Fruit fly (Drosophila melanogaster) whole organism, embryonic: ENCODE measurements around the gene CG34284.

Source experiments
- CG11560 ChIP-seq: fragments of 200-800 bp; sonication (Bioruptor generic); IDR thresholded peaks from 3 replicates; pipeline ENCODE4 v1.3.6; 2022; ENCODE audit warnings: missing biosample characterization, missing genetic modification characterization
- CG14441 ChIP-seq: fragments of 200-800 bp; sonication (Bioruptor generic); IDR thresholded peaks from 2 replicates; pipeline ENCODE4 v1.3.6; 2022; ENCODE audit warnings: missing biosample characterization, missing genetic modification characterization
- CG15011 ChIP-seq: fragments of 200-800 bp; sonication (Bioruptor generic); optimal IDR thresholded peaks from 3 replicates; lab custom pipeline; 2018; ENCODE audit warnings: missing biosample characterization, mild to moderate bottlenecking, missing genetic modification characterization
- CG15601 ChIP-seq: fragments of 200-800 bp; sonication (Bioruptor generic); optimal IDR thresholded peaks from 3 replicates; lab custom pipeline; 2019; ENCODE audit warnings: missing biosample characterization, mild to moderate bottlenecking, missing genetic modification characterization, moderate library complexity
- CG16863 ChIP-seq: fragments of 200-800 bp; sonication (Bioruptor generic); optimal IDR thresholded peaks from 3 replicates; lab custom pipeline; 2016; ENCODE audit warnings: missing biosample characterization, missing genetic modification characterization
- CG17802 ChIP-seq: fragments of 200-800 bp; sonication (Bioruptor generic); optimal IDR thresholded peaks from 2 replicates; lab custom pipeline; 2018; ENCODE audit warnings: missing biosample characterization, mild to moderate bottlenecking, missing genetic modification characterization, moderate library complexity
- CG2116 ChIP-seq: fragments of 200-800 bp; sonication (Bioruptor generic); optimal IDR thresholded peaks from 3 replicates; lab custom pipeline; 2018; ENCODE audit warnings: missing biosample characterization, mild to moderate bottlenecking, missing genetic modification characterization
- CG2199 ChIP-seq: fragments of 200-800 bp; sonication (Bioruptor generic); IDR thresholded peaks from 3 replicates; pipeline ENCODE4 v1.3.6; 2022; ENCODE audit warnings: missing biosample characterization, missing genetic modification characterization
- CG31388 ChIP-seq: fragments of 200-800 bp; sonication (Bioruptor generic); optimal IDR thresholded peaks from 2 replicates; lab custom pipeline; 2016; ENCODE audit warnings: missing biosample characterization, missing genetic modification characterization
- CG31441 ChIP-seq: fragments of 200-800 bp; sonication (Bioruptor generic); IDR thresholded peaks from 2 replicates; pipeline ENCODE4 v1.3.6; 2022; ENCODE audit warnings: missing biosample characterization, missing genetic modification characterization
- CG32532 ChIP-seq: fragments of 200-800 bp; sonication (Bioruptor generic); IDR thresholded peaks from 2 replicates; pipeline ENCODE4 v1.3.6; 2022; ENCODE audit warnings: missing biosample characterization, missing genetic modification characterization
- CG32767 ChIP-seq: fragments of 200-800 bp; sonication (Bioruptor generic); IDR thresholded peaks from 2 replicates; pipeline ENCODE4 v1.3.6; 2022; ENCODE audit warnings: missing biosample characterization, missing genetic modification characterization
- CG34224 ChIP-seq: fragments of 200-800 bp; sonication (Bioruptor generic); IDR thresholded peaks from 3 replicates; pipeline ENCODE4 v1.3.6; 2022; ENCODE audit warnings: missing biosample characterization, missing genetic modification characterization; ENCODE audit not compliant: partially characterized antibody
- CG42726 ChIP-seq: fragments of 200-800 bp; sonication (Bioruptor generic); IDR thresholded peaks from 2 replicates; pipeline ENCODE4 v1.3.6; 2022; ENCODE audit warnings: missing biosample characterization, missing genetic modification characterization; ENCODE audit not compliant: partially characterized antibody
- CG4282 ChIP-seq: fragments of 200-800 bp; sonication (Bioruptor generic); optimal IDR thresholded peaks from 2 replicates; lab custom pipeline; 2016; ENCODE audit warnings: missing biosample characterization, missing genetic modification characterization
- CG4360 ChIP-seq: fragments of 200-800 bp; sonication (Bioruptor generic); IDR thresholded peaks from 2 replicates; pipeline ENCODE4 v1.3.6; 2022; ENCODE audit warnings: missing biosample characterization, missing genetic modification characterization
- CG5180 ChIP-seq: fragments of 200-800 bp; sonication (Bioruptor generic); optimal IDR thresholded peaks from 3 replicates; lab custom pipeline; 2017; ENCODE audit warnings: missing biosample characterization, missing genetic modification characterization, mild to moderate bottlenecking, moderate library complexity, missing genetic modification reagents
- CG7556 ChIP-seq: fragments of 200-800 bp; sonication (Bioruptor generic); optimal IDR thresholded peaks from 2 replicates; lab custom pipeline; 2017; ENCODE audit warnings: missing biosample characterization, mild to moderate bottlenecking, missing genetic modification characterization
- CG7928 ChIP-seq: fragments of 200-800 bp; sonication (Bioruptor generic); optimal IDR thresholded peaks from 2 replicates; lab custom pipeline; 2017; ENCODE audit warnings: missing biosample characterization, mild to moderate bottlenecking, missing genetic modification characterization
- CG9876 ChIP-seq: fragments of 200-800 bp; sonication (Bioruptor generic); optimal IDR thresholded peaks from 2 replicates; lab custom pipeline; 2016; ENCODE audit warnings: missing biosample characterization, missing genetic modification characterization
- CTCF ChIP-seq: fragments of 200-800 bp; sonication (Bioruptor generic); optimal IDR thresholded peaks from 2 replicates; lab custom pipeline; 2017; ENCODE audit warnings: missing biosample characterization, mild to moderate bottlenecking, missing genetic modification characterization, moderate library complexity
- Camta ChIP-seq: fragments of 200-800 bp; sonication (Bioruptor generic); optimal IDR thresholded peaks from 2 replicates; lab custom pipeline; 2016; ENCODE audit warnings: missing biosample characterization, missing genetic modification characterization
- CkIIα-i1 ChIP-seq: fragments of 200-800 bp; sonication (Bioruptor generic); IDR thresholded peaks from 2 replicates; pipeline ENCODE4 v1.3.6; 2022; ENCODE audit warnings: missing biosample characterization, missing genetic modification characterization
- Dek ChIP-seq: fragments of 200-800 bp; sonication (Bioruptor generic); optimal IDR thresholded peaks from 3 replicates; lab custom pipeline; 2019; ENCODE audit warnings: missing biosample characterization, mild to moderate bottlenecking, missing genetic modification characterization, moderate library complexity
- Ets65A ChIP-seq: fragments of 200-800 bp; sonication (Bioruptor generic); peaks from one replicate; lab custom pipeline; 2016; ENCODE audit warnings: missing biosample characterization, missing genetic modification characterization
- Hsf ChIP-seq: fragments of 200-800 bp; sonication (Bioruptor generic); optimal IDR thresholded peaks from 3 replicates; lab custom pipeline; 2016; ENCODE audit warnings: missing biosample characterization, missing genetic modification characterization
- Max ChIP-seq: fragments of 200-800 bp; sonication (Bioruptor generic); optimal IDR thresholded peaks from 2 replicates; lab custom pipeline; 2016; ENCODE audit warnings: missing biosample characterization, mild to moderate bottlenecking, missing genetic modification characterization
- Myb ChIP-seq: fragments of 200-800 bp; sonication (Bioruptor generic); optimal IDR thresholded peaks from 2 replicates; lab custom pipeline; 2016; ENCODE audit warnings: missing biosample characterization, missing genetic modification characterization
- NC2α ChIP-seq: fragments of 200-800 bp; sonication (Bioruptor generic); optimal IDR thresholded peaks from 2 replicates; lab custom pipeline; 2016; ENCODE audit warnings: missing biosample characterization, missing genetic modification characterization
- Nf-YA ChIP-seq: fragments of 200-800 bp; sonication (Bioruptor generic); IDR thresholded peaks from 2 replicates; pipeline ENCODE4 v1.3.6; 2022; ENCODE audit warnings: missing biosample characterization, missing genetic modification characterization
- Rx ChIP-seq: fragments of 200-800 bp; sonication (Bioruptor generic); IDR thresholded peaks from 2 replicates; pipeline ENCODE4 v1.3.6; 2022; ENCODE audit warnings: missing biosample characterization, missing genetic modification characterization
- Sin3A ChIP-seq: fragments of >200 bp; optimal IDR thresholded peaks from 2 replicates; lab custom pipeline; 2018
- Sox100B ChIP-seq: fragments of 200-800 bp; sonication (Bioruptor generic); optimal IDR thresholded peaks from 3 replicates; lab custom pipeline; 2018; ENCODE audit warnings: missing biosample characterization, mild to moderate bottlenecking, missing genetic modification characterization
- Ssrp ChIP-seq: fragments of 200-800 bp; sonication (Bioruptor generic); optimal IDR thresholded peaks from 2 replicates; lab custom pipeline; 2018; ENCODE audit warnings: missing biosample characterization, mild to moderate bottlenecking, missing genetic modification characterization, moderate library complexity
- TFAM ChIP-seq: fragments of 200-800 bp; sonication (Bioruptor generic); optimal IDR thresholded peaks from 2 replicates; lab custom pipeline; 2017; ENCODE audit warnings: missing biosample characterization, missing genetic modification characterization, inconsistent platforms
- Usf ChIP-seq: fragments of 200-800 bp; sonication (Bioruptor generic); optimal IDR thresholded peaks from 2 replicates; lab custom pipeline; 2017; ENCODE audit warnings: missing genotype, missing biosample characterization, missing genetic modification characterization
- ci ChIP-seq: fragments of 200-800 bp; sonication (Bioruptor generic); IDR thresholded peaks from 3 replicates; pipeline ENCODE4 v1.3.6; 2022; ENCODE audit warnings: missing biosample characterization, missing genetic modification characterization
- crc ChIP-seq: fragments of 200-800 bp; sonication (Bioruptor generic); optimal IDR thresholded peaks from 2 replicates; lab custom pipeline; 2016; ENCODE audit warnings: missing biosample characterization, missing genetic modification characterization
- croc ChIP-seq: fragments of 200-800 bp; sonication (Bioruptor generic); conservative IDR thresholded peaks from 3 replicates; pipeline ENCODE4 v1.3.6; 2022; ENCODE audit warnings: missing biosample characterization, missing genetic modification characterization
- dmrt11E ChIP-seq: fragments of 200-800 bp; sonication (Bioruptor generic); optimal IDR thresholded peaks from 3 replicates; lab custom pipeline; 2018; ENCODE audit warnings: missing biosample characterization, mild to moderate bottlenecking, missing genetic modification characterization, moderate library complexity
- ftz-f1 ChIP-seq: fragments of 200-800 bp; sonication (Bioruptor generic); optimal IDR thresholded peaks from 2 replicates; lab custom pipeline; 2016; ENCODE audit warnings: missing biosample characterization, missing genetic modification characterization
- grau ChIP-seq: fragments of 200-800 bp; optimal IDR thresholded peaks from 3 replicates; lab custom pipeline; 2019; ENCODE audit warnings: missing biosample characterization, mild to moderate bottlenecking, missing genetic modification characterization, moderate library complexity
- grn ChIP-seq: fragments of 200-800 bp; sonication (Bioruptor generic); optimal IDR thresholded peaks from 3 replicates; lab custom pipeline; 2017; ENCODE audit warnings: missing biosample characterization, missing genetic modification characterization
- gsb-n ChIP-seq: fragments of 200-800 bp; sonication (Bioruptor generic); optimal IDR thresholded peaks from 3 replicates; lab custom pipeline; 2018; ENCODE audit warnings: missing biosample characterization, mild to moderate bottlenecking, missing genetic modification characterization
- gt ChIP-seq: fragments of 200-800 bp; sonication (Bioruptor generic); IDR thresholded peaks from 2 replicates; pipeline ENCODE4 v1.3.6; 2022; ENCODE audit warnings: missing biosample characterization, missing genetic modification characterization
- lola ChIP-seq, 3 experiments: fragments of >200 bp in 2 of 3; fragments of 200-800 bp in 1 of 3; sonication (Bioruptor generic) in 1 of 3; optimal IDR thresholded peaks; 2 replicates each; lab custom pipeline; 2017 to 2019; ENCODE audit warnings: missing biosample characterization in 3 of 3, missing genetic modification characterization in 3 of 3, mild to moderate bottlenecking in 1 of 3, moderate library complexity in 1 of 3
- nau ChIP-seq: fragments of 200-800 bp; sonication (Bioruptor generic); optimal IDR thresholded peaks from 3 replicates; lab custom pipeline; 2017; ENCODE audit warnings: missing biosample characterization, mild to moderate bottlenecking, missing genetic modification characterization, missing genetic modification reagents
- slou ChIP-seq: fragments of 200-800 bp; sonication (Bioruptor generic); optimal IDR thresholded peaks from 3 replicates; lab custom pipeline; 2016; ENCODE audit warnings: missing biosample characterization, missing genetic modification characterization
- twi ChIP-seq: fragments of 200-800 bp; optimal IDR thresholded peaks from 2 replicates; lab custom pipeline; 2019; ENCODE audit warnings: missing biosample characterization, mild to moderate bottlenecking, missing genetic modification characterization, moderate library complexity
- wek ChIP-seq: fragments of 200-800 bp; sonication (Bioruptor generic); optimal IDR thresholded peaks from 3 replicates; lab custom pipeline; 2018; ENCODE audit warnings: missing biosample characterization, mild to moderate bottlenecking, missing genetic modification characterization, moderate library complexity

Gene CG34284

DNA sequence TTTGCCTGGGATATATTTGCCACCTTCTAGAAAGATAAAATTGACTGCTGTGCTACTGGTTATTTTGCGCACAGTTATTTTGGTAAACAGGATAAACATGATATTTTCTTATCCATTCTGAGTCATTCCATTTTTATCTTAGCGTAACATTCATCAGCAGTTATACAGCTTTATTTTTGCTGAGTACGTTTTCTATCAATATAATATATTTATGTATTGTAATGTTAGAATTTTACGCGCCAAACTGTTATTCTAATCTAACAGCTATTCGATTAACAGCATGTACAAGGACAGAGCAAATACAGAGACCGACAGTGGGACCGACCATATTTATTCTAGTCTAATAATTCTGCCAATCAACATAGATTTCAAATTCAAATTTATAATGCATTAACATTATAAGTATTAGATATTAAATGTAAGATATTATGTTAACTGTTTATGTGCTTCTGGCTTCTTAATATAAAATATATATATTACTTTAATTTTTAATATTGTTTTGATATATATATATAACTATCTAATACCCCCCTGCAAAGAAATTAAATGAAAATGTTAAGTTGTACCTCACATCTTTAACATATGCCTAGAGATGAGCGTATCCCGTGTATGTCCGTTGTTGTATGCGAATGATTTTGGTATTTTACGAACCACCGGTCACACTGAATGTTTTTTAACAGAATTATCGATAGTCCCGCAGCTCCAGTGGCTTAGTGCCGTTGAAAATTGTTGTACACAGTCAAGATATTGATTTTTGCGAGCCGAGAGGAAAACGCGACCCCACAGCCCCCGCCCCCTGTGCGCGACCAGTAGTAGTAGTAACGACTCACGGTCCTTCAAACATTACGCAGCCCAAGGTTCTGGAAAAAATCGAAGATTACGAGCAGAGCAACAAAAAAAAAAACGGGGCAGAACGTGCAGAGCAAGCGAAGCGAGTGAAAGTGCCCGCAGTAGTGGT lies 3.5 kb upstream of the CG34284 start, which contains the start of gene EndoA (continued):
- TF ChIP-seq crc (GFP tag; lab: Kevin White, UChicago) (no peak), CG2199 (GFP tag; lab: Robert Waterston, UW) (no peak), CG7556 (GFP tag; lab: Kevin White, UChicago) (peak; percentile 55), Ssrp (tag; lab: Kevin White, UChicago) (no peak), grn (GFP tag; lab: Kevin White, UChicago) (no peak), gt (GFP tag; lab: Robert Waterston, UW) (no peak), CG16863 (GFP tag; lab: Kevin White, UChicago) (no peak), gsb-n (tag; lab: Kevin White, UChicago) (peak; percentile 65), CG31388 (GFP tag; lab: Kevin White, UChicago) (no peak), CG15601 (peak; percentile 40), CG31441 (GFP tag; lab: Robert Waterston, UW) (peak; percentile 66), slou (GFP tag; lab: Kevin White, UChicago) (no peak), grau (peak; percentile 66), CG11560 (tag; lab: Robert Waterston, UW) (no peak), Usf (GFP tag; lab: Kevin White, UChicago) (no peak), twi (no peak), CG4282 (GFP tag; lab: Kevin White, UChicago) (no peak), Sox100B (GFP tag; lab: Kevin White, UChicago) (peak; percentile 22), Ets65A (GFP tag; lab: Kevin White, UChicago) (no peak), TFAM (GFP tag; lab: Kevin White, UChicago) (no peak), ci (GFP tag; lab: Robert Waterston, UW) (no peak; the same call in 2 of the 3 replicates), Max (GFP tag; lab: Kevin White, UChicago) (no peak), croc (no peak), Rx (GFP tag; lab: Robert Waterston, UW) (no peak), CG4360 (GFP tag; lab: Robert Waterston, UW) (no peak), lola (GFP tag; optimal IDR thresholded peaks at IDR 0.05; lab: Kevin White, UChicago) (no peak), ftz-f1 (peak; percentile 42), CG5180 (GFP tag; lab: Kevin White, UChicago) (no peak), CG2116 (GFP tag; lab: Kevin White, UChicago) (peak; percentile 65), Dek (tag; lab: Kevin White, UChicago) (peak; percentile 27), CG17802 (tag; lab: Kevin White, UChicago) (no peak), CG32532 (GFP tag; lab: Robert Waterston, UW) (peak; percentile 78; the same call in 1 of the 2 replicates), Myb (GFP tag; lab: Kevin White, UChicago) (peak; percentile 33), Nf-YA (GFP tag; lab: Robert Waterston, UW) (no peak), CTCF (peak; percentile 16), NC2α (GFP tag; lab: Kevin White, UChicago) (no peak), Camta (no peak), CkIIα-i1 (GFP tag; lab: Robert Waterston, UW) (no peak), CG7928 (GFP tag; lab: Kevin White, UChicago) (no peak), CG34224 (GFP tag; lab: Robert Waterston, UW) (peak; percentile 68), dmrt11E (tag; lab: Kevin White, UChicago) (peak; percentile 45), wek (GFP tag; lab: Kevin White, UChicago) (no peak), CG32767 (GFP tag; lab: Robert Waterston, UW) (peak; percentile 88), CG42726 (GFP tag; lab: Robert Waterston, UW) (peak; percentile 42; the same call in 1 of the 2 replicates), Hsf (GFP tag; lab: Kevin White, UChicago) (peak; percentile 5), CG14441 (peak; percentile 67), CG15011 (GFP tag; lab: Kevin White, UChicago) (no peak), CG9876 (GFP tag; lab: Kevin White, UChicago) (no peak), nau (GFP tag; lab: Kevin White, UChicago) (no peak), Sin3A (lab: Kevin White, UChicago) (peak; percentile 18)
